Worm (Caenorhabditis elegans): Measurements from ENCODE around the gene prx-13.

DNA sequence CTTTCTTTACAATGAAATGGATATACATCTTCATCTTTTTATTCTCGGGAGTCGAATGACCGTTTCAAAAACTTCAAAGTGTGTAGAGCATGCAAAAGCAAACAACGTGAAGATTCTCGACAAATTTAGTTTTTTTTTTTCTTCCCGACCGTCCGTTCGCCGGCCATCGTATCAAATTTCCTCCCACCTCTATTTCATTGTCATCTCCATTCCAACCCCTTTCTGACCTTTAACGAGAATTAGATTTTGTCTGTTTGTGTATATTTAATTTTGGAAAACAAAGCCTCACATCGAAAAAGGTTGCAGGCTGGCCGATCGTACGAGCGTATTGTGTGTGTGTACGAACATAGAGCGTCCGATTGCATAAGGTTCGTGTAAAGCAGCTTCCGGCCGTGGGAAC lies 47.2 kb upstream of the prx-13 start, which contains the start of gene C30G12.1:
- TF ChIP-seq hnd-1 (tag; optimal IDR thresholded peaks at IDR 0.05): no peak
- TF ChIP-seq pes-1 (GFP tag; IDR thresholded peaks at IDR 0.05): no peak
- TF ChIP-seq tra-4 (tag; optimal IDR thresholded peaks at IDR 0.05): no peak
- no peak for TF ChIP-seq ceh-36 (tag; optimal IDR thresholded peaks at IDR 0.05)
- no peak for TF ChIP-seq ama-1 (optimal IDR thresholded peaks at IDR 0.05)
- no peak for TF ChIP-seq flt-1 (GFP tag; IDR thresholded peaks at IDR 0.05)
- no peak for TF ChIP-seq hmbx-1 (tag; optimal IDR thresholded peaks at IDR 0.05)
- TF ChIP-seq F13C5.2 (tag; optimal IDR thresholded peaks at IDR 0.05): no peak
- no peak for TF ChIP-seq scrt-1 (GFP tag; IDR thresholded peaks at IDR 0.05)
- no peak for TF ChIP-seq aly-1 (tag; optimal IDR thresholded peaks at IDR 0.05)
- no peak for TF ChIP-seq sea-1 (GFP tag; conservative IDR thresholded peaks at IDR 0.05)
- TF ChIP-seq tbx-37 (GFP tag; conservative IDR thresholded peaks at IDR 0.05): no peak
